Worm (Caenorhabditis elegans) whole organism, L1 larva: ENCODE data around the gene F38A1.15.

Experiments used
- C34B4.2 ChIP-seq: sonication (generic microtip); optimal IDR thresholded peaks from 2 replicates; lab custom pipeline; 2017; ENCODE audit warnings: mild to moderate bottlenecking, missing genetic modification characterization, missing compliant biosample characterization
- F16B12.6 ChIP-seq: fragments of 150-350 bp; optimal IDR thresholded peaks from 2 replicates; lab custom pipeline; 2014; ENCODE audit warnings: missing biosample characterization, missing genetic modification characterization
- Y116A8C.19 ChIP-seq: sonication (generic microtip); optimal IDR thresholded peaks from 2 replicates; lab custom pipeline; 2016; ENCODE audit warnings: missing compliant biosample characterization, missing genetic modification characterization, borderline replicate concordance
- blmp-1 ChIP-seq: fragments of 150-350 bp; optimal IDR thresholded peaks from 2 replicates; lab custom pipeline; 2014; ENCODE audit warnings: missing biosample characterization, missing genetic modification characterization
- dpl-1 ChIP-seq, 3 experiments: fragments of 150-350 bp in 2 of 3; sonication (generic microtip) in 1 of 3; optimal IDR thresholded peaks; 2 replicates each; lab custom pipeline; 2014 to 2017; ENCODE audit warnings: missing biosample characterization in 3 of 3, missing genetic modification characterization in 3 of 3, missing genetic modification reagents in 3 of 3
- efl-1 ChIP-seq, 4 experiments: fragments of 150-350 bp; optimal IDR thresholded peaks in 3 of 4; peaks in 1 of 4; 1 replicate in 1 of 4; 2 replicates in 3 of 4; lab custom pipeline; 2014; ENCODE audit warnings: missing biosample characterization in 2 of 4, missing genetic modification characterization in 2 of 4, missing genetic modification reagents in 2 of 4
- elt-2 ChIP-seq: sonication (generic microtip); optimal IDR thresholded peaks from 2 replicates; lab custom pipeline; 2016; ENCODE audit warnings: missing genetic modification characterization, mild to moderate bottlenecking, inconsistent platforms, missing compliant biosample characterization, missing genetic modification reagents
- ets-5 ChIP-seq: fragments of 200-800 bp; sonication (Bioruptor generic); IDR thresholded peaks from 2 replicates; pipeline ENCODE4 v1.3.6; 2022; ENCODE audit warnings: missing genetic modification characterization, missing compliant biosample characterization
- fkh-8 ChIP-seq: sonication (generic microtip); optimal IDR thresholded peaks from 2 replicates; lab custom pipeline; 2016; ENCODE audit warnings: mild to moderate bottlenecking, missing genetic modification characterization, missing compliant biosample characterization
- fos-1 ChIP-seq: fragments of 150-350 bp; optimal IDR thresholded peaks from 2 replicates; lab custom pipeline; 2014; ENCODE audit warnings: missing biosample characterization, missing genetic modification characterization
- grh-1 ChIP-seq: fragments of 200-800 bp; sonication (Bioruptor generic); IDR thresholded peaks from 2 replicates; pipeline ENCODE4 v1.3.6; 2022; ENCODE audit warnings: missing genetic modification reagents, missing genetic modification characterization, missing compliant biosample characterization
- hlh-4 ChIP-seq: sonication (generic microtip); optimal IDR thresholded peaks from 2 replicates; lab custom pipeline; 2016; ENCODE audit warnings: mild to moderate bottlenecking, missing genetic modification characterization, missing compliant biosample characterization
- hpl-2 ChIP-seq: fragments of 150-350 bp; optimal IDR thresholded peaks from 2 replicates; lab custom pipeline; 2014; ENCODE audit warnings: missing biosample characterization, missing genetic modification reagents, missing genetic modification characterization
- irx-1 ChIP-seq: sonication (generic microtip); optimal IDR thresholded peaks from 2 replicates; lab custom pipeline; 2016; ENCODE audit warnings: missing genetic modification characterization, missing compliant biosample characterization
- jun-1 ChIP-seq: fragments of 150-350 bp; optimal IDR thresholded peaks from 2 replicates; lab custom pipeline; 2014; ENCODE audit warnings: missing biosample characterization, missing genetic modification reagents, missing genetic modification characterization
- lin-35 ChIP-seq, 2 experiments: fragments of 150-350 bp; optimal IDR thresholded peaks; 2 replicates each; lab custom pipeline; 2014; ENCODE audit warnings: missing biosample characterization in 2 of 2, missing genetic modification characterization in 2 of 2, missing genetic modification reagents in 2 of 2
- lir-3 ChIP-seq: sonication (generic microtip); optimal IDR thresholded peaks from 2 replicates; lab custom pipeline; 2016; ENCODE audit warnings: mild to moderate bottlenecking, missing genetic modification characterization, moderate library complexity, missing compliant biosample characterization; ENCODE audit not compliant: poor library complexity
- lsy-2 ChIP-seq, 2 experiments: fragments of 150-350 bp; optimal IDR thresholded peaks; 2 replicates each; lab custom pipeline; 2014; ENCODE audit warnings: missing biosample characterization in 2 of 2, missing genetic modification characterization in 2 of 2
- mdl-1 ChIP-seq, 2 experiments: fragments of 150-350 bp; optimal IDR thresholded peaks; 2 replicates each; lab custom pipeline; 2014 to 2017; ENCODE audit warnings: missing biosample characterization in 2 of 2, missing genetic modification characterization in 2 of 2, inconsistent platforms in 1 of 2
- mef-2 ChIP-seq: fragments of 150-350 bp; optimal IDR thresholded peaks from 2 replicates; lab custom pipeline; 2014; ENCODE audit warnings: missing biosample characterization, missing genetic modification characterization
- mep-1 ChIP-seq: fragments of 150-350 bp; optimal IDR thresholded peaks from 2 replicates; lab custom pipeline; 2014; ENCODE audit warnings: missing biosample characterization, missing genetic modification characterization
- nhr-11 ChIP-seq: fragments of 150-350 bp; optimal IDR thresholded peaks from 2 replicates; lab custom pipeline; 2014; ENCODE audit warnings: missing biosample characterization, missing genetic modification characterization
- nhr-20 ChIP-seq: sonication (generic microtip); optimal IDR thresholded peaks from 2 replicates; lab custom pipeline; 2016; ENCODE audit warnings: mild to moderate bottlenecking, missing genetic modification characterization, missing compliant biosample characterization
- nhr-237 ChIP-seq: fragments of 150-350 bp; optimal IDR thresholded peaks from 2 replicates; lab custom pipeline; 2014; ENCODE audit warnings: missing biosample characterization, missing genetic modification characterization
- nhr-85 ChIP-seq: sonication (generic microtip); peaks from one replicate; lab custom pipeline; 2016; ENCODE audit warnings: missing genetic modification characterization, inconsistent platforms, missing compliant biosample characterization
- nhr-90 ChIP-seq: sonication (generic microtip); optimal IDR thresholded peaks from 2 replicates; lab custom pipeline; 2016; ENCODE audit warnings: mild to moderate bottlenecking, missing genetic modification characterization, missing compliant biosample characterization; ENCODE audit not compliant: poor library complexity
- pax-3 ChIP-seq: fragments of 200-800 bp; sonication (Bioruptor generic); optimal IDR thresholded peaks from 2 replicates; lab custom pipeline; 2018; ENCODE audit warnings: mild to moderate bottlenecking, missing genetic modification characterization, moderate library complexity, missing compliant biosample characterization
- sox-4 ChIP-seq: sonication (generic microtip); optimal IDR thresholded peaks from 2 replicates; lab custom pipeline; 2016; ENCODE audit warnings: missing genetic modification characterization, missing compliant biosample characterization
- sptf-1 ChIP-seq: fragments of 150-350 bp; optimal IDR thresholded peaks from 2 replicates; lab custom pipeline; 2014; ENCODE audit warnings: missing biosample characterization, missing genetic modification characterization
- sup-37 ChIP-seq: fragments of 200-800 bp; sonication (Bioruptor generic); optimal IDR thresholded peaks from 2 replicates; lab custom pipeline; 2018; ENCODE audit warnings: mild to moderate bottlenecking, missing genetic modification characterization, missing compliant biosample characterization
- swsn-7 ChIP-seq: sonication (generic microtip); optimal IDR thresholded peaks from 2 replicates; lab custom pipeline; 2016; ENCODE audit warnings: missing genetic modification characterization, missing compliant biosample characterization
- tlp-1 ChIP-seq: fragments of 150-350 bp; optimal IDR thresholded peaks from 2 replicates; lab custom pipeline; 2014; ENCODE audit warnings: missing biosample characterization, missing genetic modification characterization
- unc-130 ChIP-seq: fragments of 150-350 bp; optimal IDR thresholded peaks from 2 replicates; lab custom pipeline; 2017; ENCODE audit warnings: missing biosample characterization, missing genetic modification characterization, inconsistent platforms
- unc-86 ChIP-seq: sonication (generic microtip); optimal IDR thresholded peaks from 2 replicates; lab custom pipeline; 2016; ENCODE audit warnings: missing genetic modification characterization, missing compliant biosample characterization
- unc-98 ChIP-seq: fragments of 200-800 bp; sonication (Bioruptor generic); IDR thresholded peaks from 2 replicates; pipeline ENCODE4 v1.3.6; 2022; ENCODE audit warnings: missing genetic modification characterization, missing compliant biosample characterization
- vab-15 ChIP-seq: sonication (generic microtip); optimal IDR thresholded peaks from 2 replicates; lab custom pipeline; 2017; ENCODE audit warnings: missing genotype, mild to moderate bottlenecking, missing genetic modification characterization, missing compliant biosample characterization

Gene F38A1.15

DNA sequence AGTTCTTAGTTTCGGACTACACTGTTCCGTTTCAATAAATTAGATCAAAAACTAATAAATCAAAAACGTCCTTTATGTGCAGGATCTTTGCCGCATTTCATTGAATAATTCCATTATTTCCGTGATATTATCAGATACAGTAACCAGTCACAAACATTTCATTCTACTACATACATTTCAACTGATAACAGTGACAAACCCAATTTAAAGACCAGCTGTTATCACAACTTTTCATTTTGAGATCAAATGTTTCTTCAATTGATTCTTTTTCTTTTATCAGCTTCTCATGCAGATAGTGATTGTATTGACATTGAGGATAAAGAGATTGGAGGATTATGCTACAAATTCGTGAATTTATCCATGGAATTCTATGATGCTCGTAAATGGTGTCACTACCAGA lies 13.5 kb upstream of the F38A1.15 start, which contains the start of gene clec-168:
clec-168 (plus strand) TSS at position 247 of the 400 bp plus-strand sequence.
- TF ChIP-seq sox-4 (tag; lab: Kevin White, UChicago) (no peak), nhr-237 (no peak), jun-1 (tag; lab: Kevin White, UChicago) (peak; percentile 11), elt-2 (tag; lab: Kevin White, UChicago) (peak; percentile 78), efl-1 (optimal IDR thresholded peaks at IDR 0.05; lab: Kevin White, UChicago) (no peak), efl-1 (GFP tag; optimal IDR thresholded peaks at IDR 0.05 in 1 of 2; lab: Kevin White, UChicago) (no peak), mep-1 (tag; lab: Kevin White, UChicago) (no peak), unc-86 (no peak)

DNA sequence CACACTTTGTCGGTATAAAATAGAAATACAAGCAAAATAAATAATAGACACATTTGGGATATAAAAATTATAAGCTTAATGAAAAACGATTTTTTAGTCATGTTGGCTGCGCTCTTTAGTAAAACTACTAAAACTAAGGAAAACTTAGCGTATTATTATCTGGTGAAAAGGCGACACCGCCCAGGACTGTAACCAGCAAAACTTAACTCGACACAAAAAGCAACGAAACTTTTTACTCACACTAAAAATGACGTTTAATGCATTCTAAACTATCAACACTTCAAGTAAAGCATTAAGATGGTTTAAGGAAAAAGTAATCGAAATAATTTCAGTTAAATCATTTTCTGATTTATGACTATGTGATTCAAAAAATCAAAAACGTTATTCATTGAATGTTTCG lies 12.4 kb upstream of the F38A1.15 start, which contains the start of gene clec-167:
clec-167 (minus strand) TSS at position 101 of the 400 bp plus-strand sequence.
- TF ChIP-seq grh-1 = no peak
- TF ChIP-seq jun-1 (tag; lab: Kevin White, UChicago) = no peak
- no peak for TF ChIP-seq sup-37 (GFP tag; lab: Kevin White, UChicago)
- TF ChIP-seq ets-5 (GFP tag; lab: Robert Waterston, UW) = no peak
- TF ChIP-seq nhr-237 = no peak

- TF ChIP-seq efl-1 (optimal IDR thresholded peaks at IDR 0.05; lab: Kevin White, UChicago) = no peak
- peak in 1 of 2 experiments; percentile 75 for TF ChIP-seq efl-1 (GFP tag; optimal IDR thresholded peaks at IDR 0.05 in 1 of 2; lab: Kevin White, UChicago)
- TF ChIP-seq ets-5 (GFP tag; lab: Robert Waterston, UW) = no peak
Measured at ce11 chrIV:1251242-1251911, 8.2 kb upstream of the F38A1.15 start, which contains the start of the genes clec-166 and F38A1.6. TSS of gene clec-166 (minus strand) at chrIV:1251342. TSS of gene F38A1.6 (plus strand) at chrIV:1251861.

DNA sequence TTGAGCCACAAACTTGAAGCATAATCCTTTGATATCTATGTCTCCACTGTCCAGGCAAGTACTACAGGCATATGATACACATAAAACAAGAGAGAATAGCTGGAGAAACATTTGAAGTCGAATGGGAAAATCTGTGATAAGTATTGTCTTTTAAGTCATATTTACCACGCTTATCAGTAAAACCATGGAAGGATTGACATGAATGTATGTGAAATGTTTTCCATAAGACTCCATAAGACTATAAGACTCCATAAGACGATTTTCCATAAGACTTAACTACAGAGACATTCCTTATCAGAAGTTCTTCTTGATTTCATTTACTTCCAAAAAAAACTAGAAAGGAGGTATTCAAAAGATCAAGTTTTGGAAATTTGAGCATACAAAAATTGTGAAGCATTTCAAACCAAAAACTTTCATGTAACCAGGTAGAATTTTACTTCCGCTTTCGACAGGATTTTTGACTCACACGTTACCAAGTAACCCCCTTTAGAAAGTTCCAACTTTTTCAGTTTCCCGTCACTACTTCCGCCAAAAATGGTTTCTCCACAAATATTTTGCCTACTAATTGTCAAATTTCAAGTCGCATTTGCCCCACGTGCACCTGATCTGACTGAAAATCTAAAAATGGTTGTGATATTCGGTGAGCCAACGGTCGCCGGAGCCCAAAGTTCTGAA lies 3.7 kb upstream of the F38A1.15 start, which contains the start of the genes clec-165 and F38A1.11:
clec-165 (minus strand) TSS at position 125 of the 675 bp plus-strand sequence.
F38A1.11 (plus strand) TSS at position 625 of the 675 bp plus-strand sequence.
- TF ChIP-seq elt-2 (tag; lab: Kevin White, UChicago) (peak; percentile 84), hlh-4 (tag; lab: Kevin White, UChicago) (no peak)

DNA sequence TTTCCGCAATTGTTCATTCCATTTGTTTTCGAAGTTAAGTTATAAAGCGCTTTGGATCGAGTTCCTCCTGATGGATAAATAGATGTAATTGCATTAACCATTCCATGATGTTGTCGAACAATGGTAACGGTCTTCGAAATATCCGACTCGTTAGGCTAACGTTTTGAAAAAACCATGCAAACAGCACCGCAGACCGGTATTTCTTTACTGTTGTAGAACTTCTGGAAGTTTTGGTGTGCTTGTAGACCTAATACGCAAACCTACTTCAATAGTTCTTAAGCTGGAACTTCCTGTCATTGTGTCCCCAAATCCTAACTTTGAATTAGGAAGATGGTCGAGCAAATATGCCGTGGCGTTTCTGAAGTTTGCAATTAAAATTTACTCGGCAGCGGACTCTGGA lies 2.0 kb upstream of the F38A1.15 start, which contains the start of gene F38A1.9:
F38A1.9 (minus strand) TSS at position 101 of the 400 bp plus-strand sequence.
- TF ChIP-seq efl-1 (optimal IDR thresholded peaks at IDR 0.05; lab: Kevin White, UChicago) (no peak), efl-1 (GFP tag; optimal IDR thresholded peaks at IDR 0.05 in 1 of 2; lab: Kevin White, UChicago) (peak in 1 of 2 experiments; percentile 65), sptf-1 (no peak)

DNA sequence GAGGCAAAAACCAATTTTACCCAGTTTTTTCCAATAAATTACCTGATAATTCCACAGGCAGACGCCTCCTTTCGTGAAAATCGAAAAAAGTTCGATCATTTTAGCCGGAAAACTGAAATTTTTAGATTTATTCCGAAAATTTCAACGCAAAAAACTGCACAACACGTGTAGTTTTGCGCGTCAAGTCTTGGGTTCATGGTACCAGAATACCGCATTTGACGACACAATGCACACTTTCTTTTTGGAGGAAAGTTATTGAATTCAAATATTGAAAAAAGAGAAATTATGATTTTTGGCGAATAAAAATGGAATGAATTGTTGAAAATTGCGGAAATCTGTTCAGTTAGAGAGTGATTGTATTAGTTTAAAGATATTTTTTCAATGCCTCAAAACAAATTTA lies 3.5 kb downstream of the F38A1.15 start, which contains the start of gene F38A1.8:
F38A1.8 (minus strand) TSS at position 167 of the 400 bp plus-strand sequence.
- TF ChIP-seq swsn-7 (tag; lab: Kevin White, UChicago) (peak; percentile 42), fos-1 (tag; lab: Kevin White, UChicago) (peak; percentile 9), lsy-2 (tag; optimal IDR thresholded peaks at IDR 0.05; lab: Kevin White, UChicago) (peak; percentile 78 to 84), nhr-237 (peak; percentile 32), tlp-1 (tag; lab: Kevin White, UChicago) (no peak), C34B4.2 (tag; lab: Kevin White, UChicago) (no peak), lir-3 (tag; lab: Kevin White, UChicago) (no peak), nhr-90 (tag; lab: Kevin White, UChicago) (peak; percentile 40), mef-2 (tag; lab: Kevin White, UChicago) (no peak), hlh-4 (tag; lab: Kevin White, UChicago) (no peak), nhr-11 (no peak), mdl-1 (tag; optimal IDR thresholded peaks at IDR 0.05; lab: Kevin White, UChicago) (peak in 1 of 2 experiments; percentile 81), nhr-85 (tag; lab: Kevin White, UChicago) (peak; percentile 69), blmp-1 (tag; lab: Kevin White, UChicago) (no peak), nhr-20 (tag; lab: Kevin White, UChicago) (no peak), efl-1 (optimal IDR thresholded peaks at IDR 0.05; lab: Kevin White, UChicago) (peak; percentile 94 to 98), efl-1 (GFP tag; optimal IDR thresholded peaks at IDR 0.05 in 1 of 2; lab: Kevin White, UChicago) (peak; percentile 95 to 99), dpl-1 (GFP tag; optimal IDR thresholded peaks at IDR 0.05; lab: Kevin White, UChicago) (peak; percentile 91 to 95 (median 94)), hpl-2 (no peak), pax-3 (no peak), Y116A8C.19 (tag; lab: Kevin White, UChicago) (no peak), irx-1 (peak; percentile 25), vab-15 (tag; lab: Kevin White, UChicago) (no peak), sup-37 (GFP tag; lab: Kevin White, UChicago) (no peak), lin-35 (GFP tag; optimal IDR thresholded peaks at IDR 0.05; lab: Kevin White, UChicago) (peak; percentile 91 to 96), unc-130 (tag; lab: Kevin White, UChicago) (peak; percentile 42), unc-98 (no peak), F16B12.6 (tag; lab: Kevin White, UChicago) (peak; percentile 93), fkh-8 (tag; lab: Kevin White, UChicago) (no peak)
